Fruit fly (Drosophila melanogaster) whole organism, embryonic: ENCODE results near the gene Oatp33Eb.

Experiments used
- Atf6 ChIP-seq: fragments of 200-800 bp; sonication (Bioruptor generic); IDR thresholded peaks from 2 replicates; pipeline ENCODE4 v1.3.6; 2022; ENCODE audit warnings: missing biosample characterization, missing genetic modification characterization
- BtbVII ChIP-seq: fragments of 200-800 bp; sonication (Bioruptor generic); optimal IDR thresholded peaks from 3 replicates; lab custom pipeline; 2017; ENCODE audit warnings: missing biosample characterization, mild to moderate bottlenecking, missing genetic modification characterization
- Bteb2 ChIP-seq: fragments of 200-800 bp; sonication (Bioruptor generic); optimal IDR thresholded peaks from 2 replicates; lab custom pipeline; 2016; ENCODE audit warnings: missing biosample characterization, missing genetic modification characterization
- CG10543 ChIP-seq: fragments of 200-800 bp; sonication (Bioruptor generic); optimal IDR thresholded peaks from 3 replicates; lab custom pipeline; 2017; ENCODE audit warnings: missing biosample characterization, mild to moderate bottlenecking, missing genetic modification characterization, moderate library complexity
- CG11247 ChIP-seq: fragments of 200-800 bp; sonication (Bioruptor generic); IDR thresholded peaks from 2 replicates; pipeline ENCODE4 v1.3.6; 2022; ENCODE audit warnings: missing biosample characterization, missing genetic modification characterization
- CG11398 ChIP-seq: fragments of 200-800 bp; sonication (Bioruptor generic); optimal IDR thresholded peaks from 2 replicates; lab custom pipeline; 2016; ENCODE audit warnings: missing biosample characterization, missing genetic modification characterization
- CG11723 ChIP-seq: fragments of 200-800 bp; sonication (Bioruptor generic); optimal IDR thresholded peaks from 2 replicates; lab custom pipeline; 2017; ENCODE audit warnings: missing biosample characterization, mild to moderate bottlenecking, missing genetic modification characterization
- CG12659 ChIP-seq: fragments of 200-800 bp; sonication (Bioruptor generic); optimal IDR thresholded peaks from 3 replicates; lab custom pipeline; 2017; ENCODE audit warnings: mild to moderate bottlenecking, missing biosample characterization, missing genetic modification reagents, missing genetic modification characterization
- CG13624 ChIP-seq: fragments of 200-800 bp; sonication (Bioruptor generic); optimal IDR thresholded peaks from 2 replicates; lab custom pipeline; 2016; ENCODE audit warnings: missing biosample characterization, missing genetic modification characterization
- CG14667 ChIP-seq: fragments of 200-800 bp; sonication (Bioruptor generic); IDR thresholded peaks from 2 replicates; pipeline ENCODE4 v1.3.6; 2022; ENCODE audit warnings: missing biosample characterization, missing genetic modification characterization
- CG15011 ChIP-seq: fragments of 200-800 bp; sonication (Bioruptor generic); optimal IDR thresholded peaks from 3 replicates; lab custom pipeline; 2018; ENCODE audit warnings: missing biosample characterization, mild to moderate bottlenecking, missing genetic modification characterization
- CG16815 ChIP-seq: fragments of 200-800 bp; sonication (Bioruptor generic); optimal IDR thresholded peaks from 3 replicates; lab custom pipeline; 2017; ENCODE audit warnings: missing biosample characterization, mild to moderate bottlenecking, missing genetic modification characterization
- CG17359 ChIP-seq: fragments of 200-800 bp; sonication (Bioruptor generic); optimal IDR thresholded peaks from 3 replicates; lab custom pipeline; 2018; ENCODE audit warnings: missing biosample characterization, mild to moderate bottlenecking, missing genetic modification characterization, moderate library complexity
- CG1792 ChIP-seq: fragments of 200-800 bp; sonication (Bioruptor generic); optimal IDR thresholded peaks from 2 replicates; lab custom pipeline; 2016; ENCODE audit warnings: missing biosample characterization, missing genetic modification characterization
- CG18619 ChIP-seq: fragments of 200-800 bp; sonication (Bioruptor generic); optimal IDR thresholded peaks from 3 replicates; lab custom pipeline; 2017; ENCODE audit warnings: missing biosample characterization, mild to moderate bottlenecking, missing genetic modification characterization
- CG2199 ChIP-seq: fragments of 200-800 bp; sonication (Bioruptor generic); IDR thresholded peaks from 3 replicates; pipeline ENCODE4 v1.3.6; 2022; ENCODE audit warnings: missing biosample characterization, missing genetic modification characterization
- CG3065 ChIP-seq: fragments of 200-800 bp; sonication (Bioruptor generic); optimal IDR thresholded peaks from 2 replicates; lab custom pipeline; 2016; ENCODE audit warnings: missing biosample characterization, missing genetic modification characterization
- CG3163 ChIP-seq: fragments of 200-800 bp; sonication (Bioruptor generic); optimal IDR thresholded peaks from 3 replicates; lab custom pipeline; 2016; ENCODE audit warnings: missing biosample characterization, missing genetic modification characterization
- CG3995 ChIP-seq: fragments of 200-800 bp; sonication (Bioruptor generic); optimal IDR thresholded peaks from 3 replicates; lab custom pipeline; 2016; ENCODE audit warnings: missing biosample characterization, missing genetic modification characterization
- CG4730 ChIP-seq: fragments of 200-800 bp; sonication (Bioruptor generic); IDR thresholded peaks from 2 replicates; pipeline ENCODE4 v1.3.6; 2022; ENCODE audit warnings: missing biosample characterization, missing genetic modification characterization
- CG4854 ChIP-seq: fragments of 200-800 bp; sonication (Bioruptor generic); optimal IDR thresholded peaks from 2 replicates; lab custom pipeline; 2016; ENCODE audit warnings: missing biosample characterization, missing genetic modification characterization, inconsistent platforms
- CHES-1-like ChIP-seq: fragments of 200-800 bp; sonication (Bioruptor generic); optimal IDR thresholded peaks from 2 replicates; lab custom pipeline; 2016; ENCODE audit warnings: missing biosample characterization, missing genetic modification characterization
- CrebB ChIP-seq: fragments of 200-800 bp; sonication (Bioruptor generic); optimal IDR thresholded peaks from 3 replicates; lab custom pipeline; 2018; ENCODE audit warnings: missing biosample characterization, mild to moderate bottlenecking, missing genetic modification characterization
- Dad ChIP-seq: fragments of 200-800 bp; sonication (Bioruptor generic); optimal IDR thresholded peaks from 3 replicates; lab custom pipeline; 2016; ENCODE audit warnings: missing biosample characterization, missing genetic modification characterization
- Dp ChIP-seq: fragments of 200-800 bp; sonication (Bioruptor generic); optimal IDR thresholded peaks from 2 replicates; lab custom pipeline; 2018; ENCODE audit warnings: missing biosample characterization, mild to moderate bottlenecking, missing genetic modification characterization, moderate library complexity
- E2f1 ChIP-seq: fragments of 200-800 bp; sonication (Bioruptor generic); IDR thresholded peaks from 2 replicates; pipeline ENCODE4 v1.3.6; 2022; ENCODE audit warnings: missing biosample characterization, missing genetic modification characterization
- Fer1 ChIP-seq: fragments of 200-800 bp; sonication (Bioruptor generic); optimal IDR thresholded peaks from 2 replicates; lab custom pipeline; 2017; ENCODE audit warnings: missing biosample characterization, mild to moderate bottlenecking, missing genetic modification characterization
- Fer3 ChIP-seq: fragments of 200-800 bp; sonication (Bioruptor generic); optimal IDR thresholded peaks from 2 replicates; lab custom pipeline; 2018; ENCODE audit warnings: missing biosample characterization, mild to moderate bottlenecking, missing genetic modification characterization, moderate library complexity
- H15 ChIP-seq: fragments of 200-800 bp; sonication (Bioruptor generic); IDR thresholded peaks from 3 replicates; pipeline ENCODE4 v1.3.6; 2022; ENCODE audit warnings: missing biosample characterization, missing genetic modification characterization
- HmgD ChIP-seq: fragments of 200-800 bp; sonication (Bioruptor generic); optimal IDR thresholded peaks from 3 replicates; lab custom pipeline; 2016; ENCODE audit warnings: missing biosample characterization, missing genetic modification characterization
- NK7.1 ChIP-seq: fragments of 200-800 bp; sonication (Bioruptor generic); optimal IDR thresholded peaks from 3 replicates; lab custom pipeline; 2016; ENCODE audit warnings: missing biosample characterization, missing genetic modification characterization
- Oaz ChIP-seq: fragments of 200-800 bp; sonication (Bioruptor generic); IDR thresholded peaks from 2 replicates; pipeline ENCODE4 v1.3.6; 2022; ENCODE audit warnings: missing biosample characterization, missing genetic modification characterization
- Taf1 ChIP-seq: fragments of 200-800 bp; sonication (Bioruptor generic); IDR thresholded peaks from 2 replicates; pipeline ENCODE4 v1.3.6; 2022; ENCODE audit warnings: missing biosample characterization, missing genetic modification characterization
- Xbp1 ChIP-seq: fragments of 200-800 bp; sonication (Bioruptor generic); optimal IDR thresholded peaks from 3 replicates; lab custom pipeline; 2016; ENCODE audit warnings: missing biosample characterization, mild to moderate bottlenecking, missing genetic modification characterization
- bsh ChIP-seq, 2 experiments: fragments of 200-800 bp; sonication (Bioruptor generic); optimal IDR thresholded peaks; 2 replicates each; lab custom pipeline; 2017 to 2018; ENCODE audit warnings: mild to moderate bottlenecking in 2 of 2, missing biosample characterization in 2 of 2, missing genetic modification characterization in 2 of 2, moderate library complexity in 1 of 2
- cas ChIP-seq: fragments of 200-800 bp; sonication (Bioruptor generic); IDR thresholded peaks from 2 replicates; pipeline ENCODE4 v1.3.6; 2022; ENCODE audit warnings: missing biosample characterization, missing genetic modification characterization
- chinmo ChIP-seq: fragments of 200-800 bp; sonication (Bioruptor generic); IDR thresholded peaks from 4 replicates; pipeline ENCODE4 v1.3.6; 2022; ENCODE audit warnings: missing biosample characterization, missing genetic modification characterization; ENCODE audit not compliant: partially characterized antibody
- chn ChIP-seq: fragments of 200-800 bp; sonication (Bioruptor generic); optimal IDR thresholded peaks from 2 replicates; lab custom pipeline; 2016; ENCODE audit warnings: missing biosample characterization, missing genetic modification characterization
- crc ChIP-seq: fragments of 200-800 bp; sonication (Bioruptor generic); optimal IDR thresholded peaks from 2 replicates; lab custom pipeline; 2016; ENCODE audit warnings: missing biosample characterization, missing genetic modification characterization
- eve ChIP-seq, 2 experiments: fragments of >200 bp; optimal IDR thresholded peaks; 2 replicates each; lab custom pipeline; 2017; ENCODE audit warnings: missing biosample characterization in 2 of 2, missing genetic modification characterization in 2 of 2
- fu2 ChIP-seq: fragments of 200-800 bp; sonication (Bioruptor generic); optimal IDR thresholded peaks from 2 replicates; lab custom pipeline; 2016; ENCODE audit warnings: missing biosample characterization, missing genetic modification characterization
- gem ChIP-seq: fragments of 200-800 bp; sonication (Bioruptor generic); optimal IDR thresholded peaks from 2 replicates; lab custom pipeline; 2019; ENCODE audit warnings: missing biosample characterization, mild to moderate bottlenecking, missing genetic modification characterization, moderate library complexity
- lab ChIP-seq: fragments of 200-800 bp; sonication (Bioruptor generic); optimal IDR thresholded peaks from 3 replicates; lab custom pipeline; 2017; ENCODE audit warnings: missing biosample characterization, missing genetic modification characterization, mild to moderate bottlenecking, moderate library complexity, missing genetic modification reagents
- org-1 ChIP-seq: fragments of 200-800 bp; sonication (Bioruptor generic); optimal IDR thresholded peaks from 2 replicates; lab custom pipeline; 2017; ENCODE audit warnings: missing biosample characterization, missing genetic modification characterization
- sqz ChIP-seq: fragments of 200-800 bp; sonication (Bioruptor generic); optimal IDR thresholded peaks from 3 replicates; lab custom pipeline; 2018; ENCODE audit warnings: missing biosample characterization, mild to moderate bottlenecking, missing genetic modification characterization
- tio ChIP-seq: fragments of 200-800 bp; sonication (Bioruptor generic); optimal IDR thresholded peaks from 2 replicates; lab custom pipeline; 2017; ENCODE audit warnings: missing biosample characterization, missing genetic modification characterization, inconsistent platforms
- ttk ChIP-seq: fragments of 200-800 bp; sonication (Bioruptor generic); IDR thresholded peaks from 2 replicates; pipeline ENCODE4 v2.1.2; 2022; ENCODE audit warnings: missing biosample characterization, missing genetic modification characterization
- unpg ChIP-seq: fragments of 200-800 bp; sonication (Bioruptor generic); optimal IDR thresholded peaks from 3 replicates; lab custom pipeline; 2018; ENCODE audit warnings: missing biosample characterization, mild to moderate bottlenecking, missing genetic modification characterization, moderate library complexity
- vvl ChIP-seq: fragments of 200-800 bp; sonication (Bioruptor generic); IDR thresholded peaks from 2 replicates; pipeline ENCODE4 v1.3.6; 2022; ENCODE audit warnings: missing biosample characterization, missing genetic modification characterization
- zfh1 ChIP-seq: fragments of 200-800 bp; sonication (Bioruptor generic); IDR thresholded peaks from 3 replicates; pipeline ENCODE4 v1.3.6; 2022; ENCODE audit warnings: missing biosample characterization, missing genetic modification characterization
- zfh2 ChIP-seq: fragments of 200-800 bp; sonication (Bioruptor generic); optimal IDR thresholded peaks from 2 replicates; lab custom pipeline; 2016; ENCODE audit warnings: missing biosample characterization, missing genetic modification characterization

Oatp33Eb gene

dm6 chr2L:12467673-12468072 lies 19.4 kb downstream of the Oatp33Eb start (continued):
- TF ChIP-seq CG3163 (GFP tag; lab: Kevin White, UChicago) (no peak), E2f1 (GFP tag; lab: Robert Waterston, UW) (0 out of 2 replicates have a peak, but pooled peaks have one; percentile 44), cas (GFP tag; lab: Robert Waterston, UW) (0 out of 2 replicates have a peak, but pooled peaks have one; percentile 19), CG18619 (GFP tag; lab: Kevin White, UChicago) (peak; percentile 40), CrebB (peak; percentile 12), sqz (GFP tag; lab: Kevin White, UChicago) (peak; percentile 49), bsh (GFP tag; optimal IDR thresholded peaks at IDR 0.05; lab: Kevin White, UChicago) (no peak), BtbVII (GFP tag; lab: Kevin White, UChicago) (peak; percentile 41), CG3065 (no peak), lab (peak; percentile 85), Taf1 (GFP tag; lab: Robert Waterston, UW) (peak; percentile 39; the same call in 1 of the 2 replicates), Fer3 (tag; lab: Kevin White, UChicago) (peak; percentile 66), Fer1 (peak; percentile 53), NK7.1 (GFP tag; lab: Kevin White, UChicago) (peak; percentile 37), CG4854 (GFP tag; lab: Kevin White, UChicago) (peak; percentile 38), zfh1 (GFP tag; lab: Robert Waterston, UW) (no peak), Xbp1 (GFP tag; lab: Kevin White, UChicago) (peak; percentile 31), H15 (GFP tag; lab: Robert Waterston, UW) (no peak), CG11247 (GFP tag; lab: Robert Waterston, UW) (peak; percentile 39; the same call in 1 of the 2 replicates), CG4730 (GFP tag; lab: Robert Waterston, UW) (peak; percentile 7; the same call in 1 of the 2 replicates), Bteb2 (GFP tag; lab: Kevin White, UChicago) (peak; percentile 13), fu2 (GFP tag; lab: Kevin White, UChicago) (peak; percentile 56), CHES-1-like (GFP tag; lab: Kevin White, UChicago) (peak; percentile 40), CG16815 (peak; percentile 4), Dp (no peak), chinmo (GFP tag; lab: Robert Waterston, UW) (peak; percentile 67; the same call in 1 of the 4 replicates), HmgD (no peak), CG11723 (GFP tag; lab: Kevin White, UChicago) (peak; percentile 14), CG12659 (GFP tag; lab: Kevin White, UChicago) (peak; percentile 51), crc (GFP tag; lab: Kevin White, UChicago) (peak; percentile 16), CG11398 (GFP tag; lab: Kevin White, UChicago) (peak; percentile 23), Oaz (GFP tag; lab: Robert Waterston, UW) (no peak), CG17359 (tag; lab: Kevin White, UChicago) (peak; percentile 28), Atf6 (peak; percentile 71), CG3995 (peak; percentile 19), CG1792 (GFP tag; lab: Kevin White, UChicago) (peak; percentile 35), org-1 (GFP tag; lab: Kevin White, UChicago) (peak; percentile 12), CG15011 (GFP tag; lab: Kevin White, UChicago) (peak; percentile 25), CG13624 (GFP tag; lab: Kevin White, UChicago) (peak; percentile 80), gem (peak; percentile 51), eve (GFP tag; optimal IDR thresholded peaks at IDR 0.05; lab: Kevin White, UChicago) (peak in 1 of 2 experiments; percentile 9), CG14667 (GFP tag; lab: Robert Waterston, UW) (no peak), ttk (no peak), chn (GFP tag; lab: Kevin White, UChicago) (peak; percentile 5), CG2199 (GFP tag; lab: Robert Waterston, UW) (no peak), zfh2 (GFP tag; lab: Kevin White, UChicago) (peak; percentile 80), CG10543 (peak; percentile 77), tio (GFP tag; lab: Kevin White, UChicago) (peak; percentile 40), vvl (GFP tag; lab: Robert Waterston, UW) (peak; percentile 68), unpg (GFP tag; lab: Kevin White, UChicago) (peak; percentile 46), Dad (GFP tag; lab: Kevin White, UChicago) (peak; percentile 16)
